Worm (Caenorhabditis elegans) whole organism, L1 larva: Measurements from ENCODE around the gene nhr-21.

Experiments used
- ceh-82 ChIP-seq, 3 experiments: fragments of 150-350 bp in 1 of 3; sonication (generic microtip) in 2 of 3; optimal IDR thresholded peaks; 2 replicates each; lab custom pipeline; 2014 to 2017; ENCODE audit warnings: missing biosample characterization in 3 of 3, missing genetic modification characterization in 3 of 3
- ces-1 ChIP-seq: fragments of 150-350 bp; optimal IDR thresholded peaks from 2 replicates; lab custom pipeline; 2014; ENCODE audit warnings: missing biosample characterization, missing genetic modification reagents, missing genetic modification characterization
- nhr-28 ChIP-seq: fragments of 150-350 bp; optimal IDR thresholded peaks from 2 replicates; lab custom pipeline; 2014; ENCODE audit warnings: missing biosample characterization, missing genetic modification characterization
- nhr-77 ChIP-seq: fragments of 150-350 bp; optimal IDR thresholded peaks from 2 replicates; lab custom pipeline; 2014; ENCODE audit warnings: missing biosample characterization, missing genetic modification characterization
- ztf-4 ChIP-seq: fragments of 150-350 bp; optimal IDR thresholded peaks from 2 replicates; lab custom pipeline; 2014; ENCODE audit warnings: missing biosample characterization, missing genetic modification characterization

DNA sequence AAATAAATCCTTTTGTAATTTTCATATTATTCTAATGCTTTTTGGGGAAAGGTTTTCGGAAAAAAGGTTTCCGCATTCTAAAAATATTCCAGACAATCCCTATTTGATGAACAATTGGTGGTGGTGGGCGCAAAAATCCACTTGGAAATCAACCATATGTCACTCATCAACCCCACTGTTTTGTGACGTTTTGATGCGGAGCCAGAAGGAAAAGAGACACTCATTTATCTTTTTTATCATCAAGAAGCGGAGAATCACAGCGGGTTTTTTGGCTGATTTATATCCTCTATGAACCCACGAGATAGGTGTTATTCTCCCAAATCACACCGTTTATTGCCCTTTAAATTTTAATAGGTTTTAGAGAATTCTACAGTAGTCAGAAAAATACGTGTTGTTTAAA, 18.1 kb downstream of the nhr-21 start:
- TF ChIP-seq ceh-82 (tag; optimal IDR thresholded peaks at IDR 0.05; lab: Kevin White, UChicago) (no peak), nhr-28 (tag; lab: Kevin White, UChicago) (no peak), ztf-4 (no peak), nhr-77 (tag; lab: Kevin White, UChicago) (no peak), ces-1 (GFP tag; lab: Kevin White, UChicago) (no peak)
